Fruit fly (Drosophila melanogaster) whole organism, embryonic: ENCODE results near the gene Jhbp3.

Source experiments
- CG10565 ChIP-seq: fragments of 200-800 bp; sonication (Bioruptor generic); optimal IDR thresholded peaks from 3 replicates; lab custom pipeline; 2016; ENCODE audit warnings: missing biosample characterization, mild to moderate bottlenecking, missing genetic modification characterization
- eyg ChIP-seq: fragments of 200-800 bp; sonication (Bioruptor generic); optimal IDR thresholded peaks from 3 replicates; lab custom pipeline; 2016; ENCODE audit warnings: missing biosample characterization, missing genetic modification characterization
- salm ChIP-seq: fragments of 200-800 bp; sonication (Bioruptor generic); optimal IDR thresholded peaks from 2 replicates; lab custom pipeline; 2018; ENCODE audit warnings: missing biosample characterization, mild to moderate bottlenecking, missing genetic modification characterization

DNA sequence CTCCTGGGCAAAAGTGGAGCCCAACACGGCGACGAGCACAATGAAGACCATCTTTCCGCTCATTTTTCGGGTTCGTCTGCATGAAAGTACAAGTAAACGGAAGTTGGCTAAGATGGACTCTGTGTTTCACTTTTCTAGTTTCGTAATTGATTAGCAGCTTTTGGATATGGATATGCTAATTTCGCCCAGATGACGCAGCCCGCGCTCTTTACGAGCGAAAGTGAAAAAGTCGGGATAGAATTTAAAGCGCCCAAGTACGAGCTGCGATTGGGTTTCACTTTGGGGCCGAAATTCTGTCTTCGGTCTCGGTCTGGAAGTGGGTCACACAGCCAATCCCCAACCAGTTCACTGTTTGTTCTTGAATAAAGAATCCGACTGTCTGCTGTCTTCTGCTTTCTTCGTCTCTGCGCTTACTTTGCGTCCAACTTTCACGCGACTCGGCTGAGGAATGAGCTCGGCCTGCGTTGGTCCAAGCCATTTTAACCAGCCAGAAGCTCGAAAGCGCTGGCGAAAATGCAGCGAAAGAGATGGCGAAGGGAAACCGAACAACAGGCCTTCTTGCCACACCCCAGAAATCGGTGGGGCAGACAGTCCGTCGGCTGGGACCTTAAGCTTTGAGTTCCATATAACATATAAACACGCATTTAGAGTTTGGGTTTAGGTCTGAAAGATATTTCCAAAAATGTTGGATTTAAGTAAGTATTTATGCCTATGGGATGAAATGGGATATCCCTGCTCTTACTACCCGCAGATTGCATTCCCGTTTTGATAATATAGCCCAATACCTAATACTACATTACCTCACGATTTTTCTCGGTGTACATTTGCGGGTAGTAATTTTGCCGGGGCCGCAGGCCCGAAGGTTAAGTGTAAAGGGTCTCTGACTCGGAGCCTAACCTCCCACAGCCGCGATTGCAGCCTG, 6.1 kb upstream of the Jhbp3 start, which contains the start of gene Jhbp2:
- no peak for TF ChIP-seq salm (tag; lab: Kevin White, UChicago)
- TF ChIP-seq eyg (GFP tag; lab: Kevin White, UChicago), result no peak
- TF ChIP-seq CG10565 (GFP tag; lab: Kevin White, UChicago), result no peak
